Fruit fly (Drosophila melanogaster) whole organism, wandering third instar larva: ENCODE measurements around the gene Vdup1.

Experiments
- Dfd ChIP-seq: fragments of >200 bp; optimal IDR thresholded peaks from 2 replicates; lab custom pipeline; 2017; ENCODE audit warnings: missing biosample characterization, missing genetic modification characterization
- HLH106 ChIP-seq: fragments of 200-800 bp; optimal IDR thresholded peaks from 3 replicates; lab custom pipeline; 2019; ENCODE audit warnings: missing biosample characterization, mild to moderate bottlenecking, missing genetic modification characterization, moderate library complexity
- Hr83 ChIP-seq: fragments of 200-300 bp; sonication (Bioruptor generic); optimal IDR thresholded peaks from 2 replicates; lab custom pipeline; 2016; ENCODE audit warnings: missing biosample characterization, mild to moderate bottlenecking, missing genetic modification characterization, moderate library complexity; ENCODE audit not compliant: poor library complexity, severe bottlenecking
- Jra ChIP-seq: sonication (Bioruptor generic); optimal IDR thresholded peaks from 2 replicates; lab custom pipeline; 2016; ENCODE audit warnings: missing biosample characterization, missing genetic modification characterization
- N ChIP-seq: fragments of >200 bp; optimal IDR thresholded peaks from 2 replicates; lab custom pipeline; 2018; ENCODE audit warnings: missing biosample characterization, missing external identifiers, missing genetic modification characterization
- brk ChIP-seq: fragments of 200-800 bp; sonication (Bioruptor generic); optimal IDR thresholded peaks from 2 replicates; lab custom pipeline; 2016; ENCODE audit warnings: missing biosample characterization, mild to moderate bottlenecking, missing genetic modification characterization
- lola ChIP-seq: fragments of >200 bp; optimal IDR thresholded peaks from 2 replicates; lab custom pipeline; 2017; ENCODE audit warnings: missing biosample characterization, missing genetic modification characterization
- pan ChIP-seq: fragments of >200 bp; optimal IDR thresholded peaks from 2 replicates; lab custom pipeline; 2017
- psq ChIP-seq: fragments of 200-800 bp; sonication (Bioruptor generic); optimal IDR thresholded peaks from 3 replicates; lab custom pipeline; 2017; ENCODE audit warnings: missing biosample characterization, mild to moderate bottlenecking, missing genetic modification characterization, moderate library complexity
- sv ChIP-seq: fragments of 200-800 bp; sonication (Bioruptor generic); optimal IDR thresholded peaks from 3 replicates; lab custom pipeline; 2016; ENCODE audit warnings: missing biosample characterization, missing genetic modification characterization
- tai ChIP-seq: sonication (Bioruptor generic); optimal IDR thresholded peaks from 2 replicates; lab custom pipeline; 2016; ENCODE audit warnings: missing biosample characterization, missing genetic modification characterization

- no peak for TF ChIP-seq psq
- TF ChIP-seq Dfd (GFP tag; lab: Kevin White, UChicago) = no peak
- TF ChIP-seq lola (GFP tag; lab: Kevin White, UChicago) = no peak
- TF ChIP-seq Jra = no peak
- TF ChIP-seq pan = no peak
- no peak for TF ChIP-seq sv (GFP tag; lab: Kevin White, UChicago)
- peak; percentile 13 for TF ChIP-seq Hr83
- no peak for TF ChIP-seq N (GFP tag; lab: Kevin White, UChicago)
- no peak for TF ChIP-seq brk
- TF ChIP-seq HLH106 (tag; lab: Kevin White, UChicago) = no peak
- TF ChIP-seq tai (GFP tag; lab: Kevin White, UChicago) = no peak
Measured at dm6 chr3L:180262-180543, 1.4 kb upstream of the Vdup1 start.
